Worm (Caenorhabditis elegans): ENCODE measurements around the gene twk-43.
A peak's percentile ranks its signal among the peaks of the same experiment; 100 is the strongest.

twk-43 gene

DNA sequence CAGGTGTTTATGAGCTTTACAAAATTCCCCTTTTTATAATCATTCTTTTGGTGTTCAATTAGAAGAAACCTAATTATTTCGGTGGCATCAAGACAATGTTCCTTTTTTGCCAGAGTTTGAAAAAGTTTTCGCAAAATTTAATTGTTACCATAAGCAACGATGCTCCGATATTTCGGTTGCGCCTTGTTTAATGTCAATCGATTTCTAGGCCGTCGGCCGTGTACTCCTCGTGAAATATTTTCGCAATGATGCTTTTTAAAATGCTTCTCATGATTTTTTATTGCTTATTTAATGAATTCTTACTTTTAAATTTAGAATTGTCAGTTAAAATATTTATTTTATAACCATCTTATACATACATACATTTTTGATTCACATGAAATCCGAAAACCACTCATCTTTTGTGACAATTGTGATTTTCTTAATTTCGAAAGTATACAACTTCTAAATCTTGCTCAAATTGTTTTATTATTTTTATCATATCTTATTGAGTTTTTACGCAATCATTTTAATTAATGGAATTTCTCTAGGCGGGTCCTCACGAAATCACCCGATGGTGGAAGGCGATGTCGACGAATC is 32.9 kb upstream of the twk-43 start, which contains the start of gene C50B6.3 (continued):
- TF ChIP-seq tbx-2 (tag; optimal IDR thresholded peaks at IDR 0.05) (peak; percentile 80), hlh-8 (tag; optimal IDR thresholded peaks at IDR 0.05) (peak; percentile 74), sdc-2 (tag; optimal IDR thresholded peaks at IDR 0.05) (peak; percentile 47), lim-6 (tag; optimal IDR thresholded peaks at IDR 0.05) (peak; percentile 17), ceh-48 (tag; optimal IDR thresholded peaks at IDR 0.05) (peak; percentile 49), fax-1 (tag; optimal IDR thresholded peaks at IDR 0.05) (peak; percentile 12)

DNA sequence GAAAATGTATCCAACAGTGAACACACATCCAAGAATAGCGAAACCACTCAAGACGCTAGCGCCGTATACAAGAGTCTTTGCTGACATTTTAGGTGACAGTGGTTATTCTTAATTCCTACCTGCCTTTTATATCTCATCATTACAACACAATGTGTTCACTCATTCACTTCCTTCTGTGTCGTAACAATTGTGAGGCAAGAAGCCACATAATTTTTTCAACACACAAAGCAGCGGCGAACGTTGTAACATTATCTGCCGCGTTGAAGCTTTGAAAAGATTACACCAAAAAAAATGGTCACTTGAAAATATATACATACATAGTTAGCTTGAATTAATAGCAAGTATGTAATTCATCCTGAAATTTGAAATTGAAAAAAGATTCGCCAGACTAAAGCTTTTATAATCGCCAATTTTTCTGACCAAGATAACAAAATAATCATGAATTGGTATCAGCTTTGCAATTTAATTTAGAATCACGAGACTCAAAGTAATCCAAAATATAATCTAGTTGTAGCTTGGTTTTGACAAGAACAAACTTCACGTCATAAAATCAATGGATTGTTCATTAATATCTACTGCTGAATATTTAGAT is 28.1 kb upstream of the twk-43 start, which contains the start of the genes col-161 and srh-18:
Gene col-161 (minus strand): TSS at position 101 of the 592 bp plus-strand sequence.
Gene srh-18 (plus strand): TSS at position 542 of the 592 bp plus-strand sequence.
- TF ChIP-seq K09A11.1 (tag; optimal IDR thresholded peaks at IDR 0.05; ENCODE audit: insufficient read depth) (no peak), npax-4 (tag; optimal IDR thresholded peaks at IDR 0.05) (no peak), elt-2 (tag; optimal IDR thresholded peaks at IDR 0.05) (no peak), ref-2 (tag; optimal IDR thresholded peaks at IDR 0.05) (no peak), sdc-2 (tag; optimal IDR thresholded peaks at IDR 0.05) (no peak), hlh-8 (tag; optimal IDR thresholded peaks at IDR 0.05) (no peak), dve-1 (tag; optimal IDR thresholded peaks at IDR 0.05) (no peak)

DNA sequence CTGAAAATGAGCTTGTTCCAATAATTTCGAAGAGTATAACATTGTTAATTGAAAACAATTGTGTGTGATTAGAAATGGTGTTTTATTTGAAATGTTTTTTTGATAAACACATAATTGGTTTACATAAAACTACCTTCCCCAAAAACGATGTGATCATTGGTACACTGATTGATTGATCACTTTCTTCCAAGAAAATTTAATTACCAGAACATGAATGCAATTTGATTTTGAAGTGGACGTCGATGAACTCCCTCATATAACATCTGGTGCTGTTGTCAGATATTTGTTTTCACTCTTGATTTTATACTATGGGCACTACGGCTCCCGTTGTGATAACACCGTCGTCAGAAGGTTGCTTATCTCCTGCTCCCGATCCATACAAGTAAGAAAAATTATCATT is 25.4 kb upstream of the twk-43 start, which contains the start of gene srh-15:
Gene srh-15 (plus strand): TSS at position 301 of the 400 bp plus-strand sequence.
- TF ChIP-seq lim-6 (tag; optimal IDR thresholded peaks at IDR 0.05) (no peak), sdc-2 (tag; optimal IDR thresholded peaks at IDR 0.05) (no peak), pax-1 (tag; optimal IDR thresholded peaks at IDR 0.05) (no peak), fkh-6 (tag; optimal IDR thresholded peaks at IDR 0.05) (no peak), gmeb-2 (tag; optimal IDR thresholded peaks at IDR 0.05) (no peak), hlh-8 (tag; optimal IDR thresholded peaks at IDR 0.05) (no peak), madf-2 (tag; optimal IDR thresholded peaks at IDR 0.05) (no peak)

DNA sequence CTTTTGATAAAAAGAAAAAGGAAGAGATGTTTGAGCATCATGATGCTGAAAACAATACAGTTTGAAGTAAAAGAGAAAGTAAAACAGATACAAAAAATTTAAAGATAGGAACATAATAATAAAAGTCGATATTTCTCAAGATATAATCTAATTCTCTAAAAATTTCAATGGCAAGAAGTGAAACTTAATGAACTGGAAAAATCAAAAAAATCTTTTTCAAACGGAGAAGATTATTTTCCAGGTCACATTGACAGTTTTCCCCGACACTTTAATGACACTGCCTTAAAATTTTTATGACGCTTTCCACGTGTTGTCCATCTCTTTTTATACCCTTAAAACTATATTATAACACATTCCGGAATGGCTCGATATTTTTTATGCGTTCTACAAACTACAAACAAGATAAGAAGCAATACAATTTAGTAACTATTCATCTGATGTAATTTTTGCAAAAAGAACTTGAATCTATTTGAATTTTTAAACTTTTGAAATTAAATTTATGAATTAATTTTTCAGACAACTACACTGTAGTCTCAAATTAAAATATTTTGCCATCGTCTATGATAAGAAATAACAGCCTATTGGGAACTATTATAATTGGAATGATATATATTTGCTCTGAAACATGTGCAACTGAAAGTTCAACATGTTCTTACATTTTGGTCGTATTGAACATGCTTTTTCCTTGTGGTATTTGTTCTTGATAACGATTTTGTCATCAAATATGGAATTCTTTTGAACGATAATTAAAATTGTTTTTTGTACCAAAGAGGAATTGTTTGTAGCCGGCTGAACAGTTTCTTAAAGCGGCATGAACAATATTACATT is 20.9 kb upstream of the twk-43 start, which contains the start of gene C50B6.7:
Gene C50B6.7 (minus strand): TSS at position 51 of the 828 bp plus-strand sequence.
- TF ChIP-seq unc-55 (GFP tag; optimal IDR thresholded peaks at IDR 0.05) (no peak), madf-2 (tag; optimal IDR thresholded peaks at IDR 0.05) (no peak), sdc-2 (tag; optimal IDR thresholded peaks at IDR 0.05) (no peak), unc-3 (GFP tag; conservative IDR thresholded peaks at IDR 0.05) (no peak), unc-3 (tag; optimal IDR thresholded peaks at IDR 0.05) (no peak), odd-2 (tag; optimal IDR thresholded peaks at IDR 0.05) (no peak)

DNA sequence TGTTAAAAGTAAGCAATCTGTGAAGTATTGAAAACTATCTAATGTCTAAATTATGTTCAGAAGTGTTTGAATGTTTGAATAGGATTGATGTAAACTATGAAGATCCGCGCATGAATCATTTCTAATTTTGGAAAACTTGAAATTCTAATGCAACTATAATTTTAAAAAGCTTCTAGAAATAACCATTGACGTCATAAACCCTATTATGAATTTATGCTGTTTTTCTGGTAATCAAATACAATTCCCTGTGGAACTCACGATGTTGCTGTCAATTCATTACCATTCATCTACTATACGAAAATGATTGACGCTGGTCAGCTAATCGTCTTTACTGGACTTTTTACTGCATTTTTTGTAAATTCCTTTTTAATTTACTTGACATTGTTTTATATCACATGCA is 18.6 kb upstream of the twk-43 start, which contains the start of gene str-37:
Gene str-37 (plus strand): TSS at position 301 of the 400 bp plus-strand sequence.
- TF ChIP-seq C38D4.7 (GFP tag; optimal IDR thresholded peaks at IDR 0.05) (no peak), ceh-22 (tag; optimal IDR thresholded peaks at IDR 0.05) (no peak), K09A11.1 (tag; optimal IDR thresholded peaks at IDR 0.05; ENCODE audit: insufficient read depth) (no peak), hlh-8 (tag; optimal IDR thresholded peaks at IDR 0.05) (no peak), dve-1 (tag; optimal IDR thresholded peaks at IDR 0.05) (no peak), fkh-10 (GFP tag; optimal IDR thresholded peaks at IDR 0.05) (no peak), unc-55 (GFP tag; optimal IDR thresholded peaks at IDR 0.05) (no peak), odd-2 (tag; optimal IDR thresholded peaks at IDR 0.05) (no peak), tbx-2 (tag; optimal IDR thresholded peaks at IDR 0.05) (no peak), ama-1 (optimal IDR thresholded peaks at IDR 0.05) (no peak), nhr-232 (tag; optimal IDR thresholded peaks at IDR 0.05) (no peak)

DNA sequence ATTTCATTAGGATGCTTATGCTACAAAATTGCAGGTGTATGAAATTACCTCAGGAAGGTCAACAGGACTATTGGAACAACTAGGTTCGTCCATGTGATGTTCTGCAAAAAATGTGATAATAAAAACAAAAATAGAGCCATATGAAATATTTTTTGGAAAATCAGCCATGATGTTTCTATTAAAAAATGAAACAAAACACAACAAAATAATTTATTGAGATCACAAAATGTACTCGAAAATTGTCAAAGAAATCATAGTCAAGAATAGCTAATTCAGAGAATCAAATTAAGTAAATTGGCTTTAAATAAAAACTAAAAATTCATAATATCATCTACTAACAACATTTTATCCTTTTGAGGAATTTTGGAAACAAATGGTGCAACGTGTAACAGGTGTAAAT is 15.2 kb upstream of the twk-43 start, which contains the start of gene nhr-129:
Gene nhr-129 (minus strand): TSS at position 101 of the 400 bp plus-strand sequence.
- no peak for TF ChIP-seq ceh-22 (tag; optimal IDR thresholded peaks at IDR 0.05)
- no peak for TF ChIP-seq unc-55 (GFP tag; optimal IDR thresholded peaks at IDR 0.05)
- no peak for TF ChIP-seq ref-2 (tag; optimal IDR thresholded peaks at IDR 0.05)
- TF ChIP-seq hlh-6 (tag; optimal IDR thresholded peaks at IDR 0.05) = no peak
- no peak for TF ChIP-seq C08G9.2 (tag; optimal IDR thresholded peaks at IDR 0.05)
- no peak for TF ChIP-seq ceh-19 (GFP tag; optimal IDR thresholded peaks at IDR 0.05)
- no peak for TF ChIP-seq unc-3 (GFP tag; conservative IDR thresholded peaks at IDR 0.05)
- TF ChIP-seq unc-3 (tag; optimal IDR thresholded peaks at IDR 0.05) = no peak
- no peak for TF ChIP-seq pag-3 (tag; optimal IDR thresholded peaks at IDR 0.05; ENCODE audit: borderline replicate concordance)
- TF ChIP-seq che-1 (tag; optimal IDR thresholded peaks at IDR 0.05) = no peak
- no peak for TF ChIP-seq ets-4 (tag; optimal IDR thresholded peaks at IDR 0.05)
- no peak for TF ChIP-seq unc-86 (tag; optimal IDR thresholded peaks at IDR 0.05)
- TF ChIP-seq Y22D7AL.16 (tag; optimal IDR thresholded peaks at IDR 0.05) = no peak
- no peak for TF ChIP-seq zip-5 (tag; optimal IDR thresholded peaks at IDR 0.05)
- TF ChIP-seq ceh-2 (tag; optimal IDR thresholded peaks at IDR 0.05) = no peak

Data from whole organism, late embryonic.